Worm (Caenorhabditis elegans): Measurements from ENCODE around the gene nipi-3.
A peak's percentile ranks its signal among the peaks of the same experiment; 100 is the strongest.

Gene nipi-3

DNA sequence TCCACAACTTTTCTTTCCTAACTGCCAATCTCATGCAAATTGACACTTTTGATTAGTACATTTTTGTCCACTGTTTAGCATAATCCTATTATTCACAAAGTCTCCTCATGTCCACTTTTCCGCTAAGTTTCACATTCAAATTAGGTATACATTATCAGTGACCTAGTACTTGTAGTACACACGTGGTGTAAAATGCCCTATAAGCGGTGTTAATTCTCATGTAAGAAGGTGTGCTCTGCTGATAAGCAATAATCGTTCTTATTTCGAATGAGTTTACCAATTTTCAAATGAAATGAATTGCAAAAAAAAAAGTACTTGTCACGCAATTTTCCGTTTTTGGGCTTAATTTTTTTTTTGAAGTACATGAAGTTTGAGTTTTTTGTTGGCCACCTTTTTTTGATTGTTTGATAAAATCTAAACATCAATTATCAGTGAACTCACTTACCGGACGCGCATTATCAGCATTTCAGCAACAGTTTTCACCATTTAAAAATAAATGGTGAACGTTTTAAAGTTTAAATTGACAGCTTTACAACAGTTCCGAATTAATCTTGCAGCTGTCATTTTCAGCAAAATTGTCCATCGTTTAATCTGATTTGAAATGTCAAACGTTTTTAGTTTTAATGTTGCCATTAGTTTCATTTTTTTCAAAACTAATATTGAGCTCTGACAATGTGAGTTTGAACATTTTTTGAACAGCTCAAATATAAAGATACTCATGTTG, 8.9 kb upstream of the nipi-3 start:
- no peak for TF ChIP-seq pha-4 (tag; optimal IDR thresholded peaks at IDR 0.05)
- TF ChIP-seq nhr-76 (tag; optimal IDR thresholded peaks at IDR 0.05), result no peak
- no peak for TF ChIP-seq lsy-2 (tag; optimal IDR thresholded peaks at IDR 0.05)
- TF ChIP-seq cnd-1 (tag; optimal IDR thresholded peaks at IDR 0.05), result no peak
- no peak for TF ChIP-seq unc-62 (GFP tag; optimal IDR thresholded peaks at IDR 0.05)
- TF ChIP-seq mls-2 (tag; optimal IDR thresholded peaks at IDR 0.05), result no peak
- TF ChIP-seq snpc-4 (tag; optimal IDR thresholded peaks at IDR 0.05), result no peak
- no peak for TF ChIP-seq blmp-1 (tag; optimal IDR thresholded peaks at IDR 0.05)
- no peak for TF ChIP-seq nhr-12 (tag; optimal IDR thresholded peaks at IDR 0.05)

DNA sequence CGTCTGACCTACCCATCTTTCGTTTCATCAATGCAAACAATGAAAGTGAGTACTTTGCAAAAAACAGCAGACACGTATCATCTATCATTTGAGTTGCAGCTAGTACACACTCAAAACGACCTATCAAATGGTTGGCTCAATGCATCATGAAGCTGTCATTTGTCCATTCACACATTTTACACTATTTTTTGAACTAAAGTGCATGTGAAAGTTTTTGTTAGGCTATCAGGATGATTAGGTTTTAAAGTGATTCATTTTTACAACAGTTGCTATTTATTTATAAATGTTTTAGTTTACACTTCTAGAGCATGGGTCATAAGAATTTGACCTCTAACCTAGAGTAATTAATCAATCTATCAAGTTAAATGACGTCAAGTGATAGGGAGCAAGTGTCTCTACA, 7.8 kb upstream of the nipi-3 start:
- no peak for TF ChIP-seq tbx-8 (GFP tag; optimal IDR thresholded peaks at IDR 0.05)
- no peak for TF ChIP-seq lin-13 (tag; optimal IDR thresholded peaks at IDR 0.05)
- TF ChIP-seq ceh-39 (tag; optimal IDR thresholded peaks at IDR 0.05), result no peak

DNA sequence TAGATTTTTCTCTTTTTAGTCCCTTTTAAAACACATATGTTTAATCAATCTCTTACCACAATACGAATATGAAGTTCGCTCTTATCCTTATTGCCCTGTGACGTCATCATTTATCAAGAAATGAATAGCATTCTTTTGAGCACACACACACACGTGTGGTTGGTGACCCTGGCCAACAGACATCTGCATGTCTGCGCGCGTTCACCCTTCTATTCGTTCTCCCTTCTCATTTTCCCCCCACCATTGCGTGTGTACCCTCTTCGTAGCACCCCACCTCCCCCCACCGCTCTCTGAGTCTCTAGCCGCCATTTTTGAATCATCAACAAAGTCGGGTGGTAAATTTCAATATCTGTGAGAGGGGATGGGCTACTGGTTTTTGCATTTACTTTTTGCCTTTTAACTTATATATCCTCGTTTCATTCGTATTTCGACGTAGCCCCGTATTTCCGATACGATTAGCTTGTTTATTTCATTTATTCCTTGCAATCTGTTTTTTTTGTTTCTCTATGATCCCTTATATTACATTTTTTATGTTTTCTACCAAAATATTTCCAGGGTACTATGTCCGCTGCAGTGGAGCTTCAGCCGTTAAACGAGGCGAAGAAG, 7.2 kb upstream of the nipi-3 start, which contains the start of gene ent-2:
ent-2 (plus strand) TSS at position 556 of the 606 bp plus-strand sequence.
- TF ChIP-seq nhr-2 (tag; optimal IDR thresholded peaks at IDR 0.05) (peak; percentile 33), flh-1 (GFP tag; optimal IDR thresholded peaks at IDR 0.05) (no peak), mls-2 (tag; optimal IDR thresholded peaks at IDR 0.05) (peak; percentile 40), elt-3 (tag; optimal IDR thresholded peaks at IDR 0.05) (no peak), ces-1 (GFP tag; optimal IDR thresholded peaks at IDR 0.05) (no peak), M03D4.4 (tag; optimal IDR thresholded peaks at IDR 0.05) (peak; percentile 34), cnd-1 (tag; optimal IDR thresholded peaks at IDR 0.05) (peak; percentile 13), sem-2 (GFP tag; optimal IDR thresholded peaks at IDR 0.05) (no peak), ham-2 (GFP tag; optimal IDR thresholded peaks at IDR 0.05) (peak; percentile 16), unc-120 (tag; optimal IDR thresholded peaks at IDR 0.05; ENCODE audit: poor library complexity, severe bottlenecking) (peak; percentile 11), mab-5 (tag; optimal IDR thresholded peaks at IDR 0.05) (no peak), hlh-1 (tag; optimal IDR thresholded peaks at IDR 0.05) (peak; percentile 8), mep-1 (tag; optimal IDR thresholded peaks at IDR 0.05) (peak; percentile 69), nhr-237 (tag; optimal IDR thresholded peaks at IDR 0.05) (no peak), zip-8 (tag; optimal IDR thresholded peaks at IDR 0.05) (peak; percentile 45), ceh-39 (tag; optimal IDR thresholded peaks at IDR 0.05) (no peak)

DNA sequence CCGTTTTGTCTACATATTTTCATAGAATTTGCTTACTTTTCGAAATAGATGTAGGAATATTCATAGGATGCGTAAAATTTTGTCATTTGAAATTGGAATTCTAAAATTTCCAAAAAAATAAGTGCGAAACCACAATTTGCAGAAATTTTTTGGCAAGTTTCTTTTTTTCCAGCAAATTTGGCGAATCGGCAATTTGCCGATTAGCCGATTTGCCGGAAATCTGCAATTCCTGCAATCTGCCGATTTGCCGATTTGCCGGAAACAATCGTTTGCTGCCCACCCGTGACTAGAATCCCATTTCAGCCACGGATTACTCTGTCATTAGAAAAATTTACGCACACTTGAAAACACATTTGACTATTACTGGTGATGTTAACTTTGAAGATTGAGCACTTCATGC, 3.5 kb upstream of the nipi-3 start:
- TF ChIP-seq M03D4.4 (tag; optimal IDR thresholded peaks at IDR 0.05) (no peak), snpc-4 (tag; optimal IDR thresholded peaks at IDR 0.05) (no peak), ham-2 (GFP tag; optimal IDR thresholded peaks at IDR 0.05) (no peak), lin-32 (GFP tag; optimal IDR thresholded peaks at IDR 0.05) (no peak), lin-13 (tag; optimal IDR thresholded peaks at IDR 0.05) (no peak), ztf-11 (tag; optimal IDR thresholded peaks at IDR 0.05) (no peak), elt-1 (tag; optimal IDR thresholded peaks at IDR 0.05; ENCODE audit: borderline replicate concordance, insufficient read depth) (no peak), unc-120 (tag; optimal IDR thresholded peaks at IDR 0.05; ENCODE audit: poor library complexity, severe bottlenecking) (no peak), pha-4 (tag; optimal IDR thresholded peaks at IDR 0.05) (no peak), ceh-43 (GFP tag; optimal IDR thresholded peaks at IDR 0.05) (no peak), nhr-2 (tag; optimal IDR thresholded peaks at IDR 0.05) (no peak), drap-1 (GFP tag; optimal IDR thresholded peaks at IDR 0.05) (no peak), ceh-39 (tag; optimal IDR thresholded peaks at IDR 0.05) (no peak), zip-8 (tag; optimal IDR thresholded peaks at IDR 0.05) (no peak), nhr-12 (tag; optimal IDR thresholded peaks at IDR 0.05) (no peak), mls-2 (tag; optimal IDR thresholded peaks at IDR 0.05) (no peak), sptf-1 (tag; optimal IDR thresholded peaks at IDR 0.05) (no peak), blmp-1 (tag; optimal IDR thresholded peaks at IDR 0.05) (no peak)

Measured in whole organism, mixed stage, embryonic.